Worm (Caenorhabditis elegans) whole organism, L2 larva: ENCODE results near the gene C09E8.1.

ENCODE experiments used
- ZK546.5 ChIP-seq: sonication (generic microtip); optimal IDR thresholded peaks from 2 replicates; lab custom pipeline; 2017; ENCODE audit warnings: missing biosample characterization, missing genetic modification characterization
- lin-13 ChIP-seq: fragments of 150-350 bp; optimal IDR thresholded peaks from 2 replicates; lab custom pipeline; 2014; ENCODE audit warnings: missing biosample characterization, missing genetic modification reagents, missing genetic modification characterization

DNA sequence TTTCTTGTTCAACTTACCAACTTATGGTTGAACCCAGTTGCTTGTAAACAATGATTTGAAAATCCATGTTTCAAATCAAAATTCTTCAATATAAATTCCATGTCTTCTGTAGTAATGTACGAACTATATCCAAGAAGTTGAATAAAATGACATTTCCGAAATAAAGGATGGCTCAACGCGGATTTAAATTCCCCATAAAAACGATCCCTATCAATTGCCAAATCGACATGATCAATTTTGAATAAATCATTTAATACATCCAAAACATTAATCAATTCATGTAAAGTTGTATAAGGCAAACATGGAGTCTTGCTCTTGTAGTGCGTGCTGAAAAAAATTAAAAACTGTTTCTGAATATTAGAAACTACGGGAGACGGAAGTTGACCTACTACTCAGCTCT lies 34.8 kb downstream of the C09E8.1 start, which contains the start of gene W08F4.10:
- TF ChIP-seq lin-13 (GFP tag; lab: Kevin White, UChicago), result no peak
- TF ChIP-seq ZK546.5, result no peak
